Fruit fly (Drosophila melanogaster) whole organism, embryonic: Measurements from ENCODE around the gene TyrRII.

Source experiments
- Atf-2 ChIP-seq: fragments of 200-800 bp; sonication (Bioruptor generic); optimal IDR thresholded peaks from 2 replicates; lab custom pipeline; 2016; ENCODE audit warnings: missing biosample characterization, missing genetic modification characterization
- BEAF-32 ChIP-seq: fragments of 200-800 bp; sonication (Bioruptor generic); optimal IDR thresholded peaks from 3 replicates; lab custom pipeline; 2017; ENCODE audit warnings: missing biosample characterization, missing genetic modification characterization, mild to moderate bottlenecking, moderate library complexity, missing genetic modification reagents
- CG10267 ChIP-seq: fragments of 200-800 bp; sonication (Bioruptor generic); optimal IDR thresholded peaks from 2 replicates; lab custom pipeline; 2018; ENCODE audit warnings: missing biosample characterization, mild to moderate bottlenecking, missing genetic modification characterization, moderate library complexity
- CG10274 ChIP-seq: fragments of 200-800 bp; sonication (Bioruptor generic); optimal IDR thresholded peaks from 3 replicates; lab custom pipeline; 2017; ENCODE audit warnings: missing biosample characterization, mild to moderate bottlenecking, missing genetic modification characterization
- CG10366 ChIP-seq: fragments of 200-800 bp; sonication (Bioruptor generic); IDR thresholded peaks from 2 replicates; pipeline ENCODE4 v1.3.6; 2022; ENCODE audit warnings: missing biosample characterization, missing genetic modification characterization
- CG10565 ChIP-seq: fragments of 200-800 bp; sonication (Bioruptor generic); optimal IDR thresholded peaks from 3 replicates; lab custom pipeline; 2016; ENCODE audit warnings: missing biosample characterization, mild to moderate bottlenecking, missing genetic modification characterization
- CG11093 ChIP-seq: fragments of 200-800 bp; sonication (Bioruptor generic); IDR thresholded peaks from 3 replicates; pipeline ENCODE4 v1.3.6; 2022; ENCODE audit warnings: missing biosample characterization, missing genetic modification characterization
- CG12155 ChIP-seq: fragments of 200-800 bp; sonication (Bioruptor generic); optimal IDR thresholded peaks from 3 replicates; lab custom pipeline; 2016; ENCODE audit warnings: missing biosample characterization, missing genetic modification characterization
- CG12391 ChIP-seq: fragments of 200-800 bp; sonication (Bioruptor generic); optimal IDR thresholded peaks from 3 replicates; lab custom pipeline; 2018; ENCODE audit warnings: missing biosample characterization, mild to moderate bottlenecking, missing genetic modification characterization, moderate library complexity
- CG13424 ChIP-seq: fragments of 200-800 bp; sonication (Bioruptor generic); optimal IDR thresholded peaks from 2 replicates; lab custom pipeline; 2019; ENCODE audit warnings: missing biosample characterization, mild to moderate bottlenecking, missing genetic modification characterization, moderate library complexity
- CG15479 ChIP-seq: fragments of 200-800 bp; sonication (Bioruptor generic); optimal IDR thresholded peaks from 3 replicates; lab custom pipeline; 2019; ENCODE audit warnings: missing biosample characterization, mild to moderate bottlenecking, missing genetic modification characterization, moderate library complexity
- CG17186 ChIP-seq: fragments of 200-800 bp; sonication (Bioruptor generic); optimal IDR thresholded peaks from 3 replicates; lab custom pipeline; 2017; ENCODE audit warnings: missing biosample characterization, missing genetic modification reagents, missing genetic modification characterization
- CG18764 ChIP-seq: fragments of 200-800 bp; sonication (Bioruptor generic); optimal IDR thresholded peaks from 3 replicates; lab custom pipeline; 2016; ENCODE audit warnings: missing biosample characterization, missing genetic modification characterization
- CG2889 ChIP-seq: fragments of 200-800 bp; sonication (Bioruptor generic); IDR thresholded peaks from 3 replicates; pipeline ENCODE4 v1.3.6; 2022; ENCODE audit warnings: missing biosample characterization, missing genetic modification characterization
- CG31388 ChIP-seq: fragments of 200-800 bp; sonication (Bioruptor generic); optimal IDR thresholded peaks from 2 replicates; lab custom pipeline; 2016; ENCODE audit warnings: missing biosample characterization, missing genetic modification characterization
- CG3163 ChIP-seq: fragments of 200-800 bp; sonication (Bioruptor generic); optimal IDR thresholded peaks from 3 replicates; lab custom pipeline; 2016; ENCODE audit warnings: missing biosample characterization, missing genetic modification characterization
- CG6854 ChIP-seq: fragments of 200-800 bp; sonication (Bioruptor generic); optimal IDR thresholded peaks from 3 replicates; lab custom pipeline; 2017; ENCODE audit warnings: missing biosample characterization, mild to moderate bottlenecking, missing genetic modification characterization
- CG7271 ChIP-seq: fragments of 200-800 bp; sonication (Bioruptor generic); optimal IDR thresholded peaks from 2 replicates; lab custom pipeline; 2018; ENCODE audit warnings: missing biosample characterization, mild to moderate bottlenecking, missing genetic modification characterization, moderate library complexity
- CG9876 ChIP-seq: fragments of 200-800 bp; sonication (Bioruptor generic); optimal IDR thresholded peaks from 2 replicates; lab custom pipeline; 2016; ENCODE audit warnings: missing biosample characterization, missing genetic modification characterization
- CoRest ChIP-seq: fragments of 200-800 bp; sonication (Bioruptor generic); optimal IDR thresholded peaks from 3 replicates; lab custom pipeline; 2018; ENCODE audit warnings: missing biosample characterization, mild to moderate bottlenecking, missing genetic modification characterization, moderate library complexity
- E2f2 ChIP-seq: fragments of 200-800 bp; sonication (Bioruptor generic); IDR thresholded peaks from 2 replicates; pipeline ENCODE4 v1.3.6; 2022; ENCODE audit warnings: missing biosample characterization, missing genetic modification characterization
- Eip74EF ChIP-seq, 2 experiments: fragments of 200-800 bp in 1 of 2; fragments of >200 bp in 1 of 2; sonication (Bioruptor generic) in 1 of 2; optimal IDR thresholded peaks; 2 replicates each; lab custom pipeline; 2017 to 2019; ENCODE audit warnings: missing biosample characterization in 2 of 2, missing genetic modification characterization in 2 of 2, mild to moderate bottlenecking in 1 of 2, moderate library complexity in 1 of 2
- Hmx ChIP-seq: fragments of 200-800 bp; sonication (Bioruptor generic); optimal IDR thresholded peaks from 2 replicates; lab custom pipeline; 2016; ENCODE audit warnings: missing biosample characterization, missing genetic modification characterization
- Jarid2 ChIP-seq: fragments of 200-800 bp; sonication (Bioruptor generic); optimal IDR thresholded peaks from 3 replicates; lab custom pipeline; 2017; ENCODE audit warnings: mild to moderate bottlenecking, missing biosample characterization, missing genetic modification reagents, missing genetic modification characterization
- Kr ChIP-seq: fragments of 200-800 bp; sonication (Bioruptor generic); optimal IDR thresholded peaks from 2 replicates; lab custom pipeline; 2017; ENCODE audit warnings: missing biosample characterization, mild to moderate bottlenecking, missing genetic modification characterization
- Max ChIP-seq: fragments of 200-800 bp; sonication (Bioruptor generic); optimal IDR thresholded peaks from 2 replicates; lab custom pipeline; 2016; ENCODE audit warnings: missing biosample characterization, mild to moderate bottlenecking, missing genetic modification characterization
- Mes4 ChIP-seq: fragments of 200-800 bp; sonication (Bioruptor generic); optimal IDR thresholded peaks from 2 replicates; lab custom pipeline; 2016; ENCODE audit warnings: missing biosample characterization, missing genetic modification characterization
- Mrtf ChIP-seq: fragments of 200-800 bp; sonication (Bioruptor generic); IDR thresholded peaks from 3 replicates; pipeline ENCODE4 v1.3.6; 2022; ENCODE audit warnings: missing biosample characterization, missing genetic modification characterization
- Nf-YA ChIP-seq: fragments of 200-800 bp; sonication (Bioruptor generic); IDR thresholded peaks from 2 replicates; pipeline ENCODE4 v1.3.6; 2022; ENCODE audit warnings: missing biosample characterization, missing genetic modification characterization
- Sox102F ChIP-seq: fragments of 200-800 bp; sonication (Bioruptor generic); optimal IDR thresholded peaks from 2 replicates; lab custom pipeline; 2018; ENCODE audit warnings: missing biosample characterization, mild to moderate bottlenecking, missing genetic modification characterization, moderate library complexity
- Sry-β ChIP-seq: fragments of 200-800 bp; sonication (Bioruptor generic); optimal IDR thresholded peaks from 2 replicates; lab custom pipeline; 2018; ENCODE audit warnings: missing biosample characterization, mild to moderate bottlenecking, missing genetic modification characterization, moderate library complexity
- ash1 ChIP-seq: fragments of 200-800 bp; sonication (Bioruptor generic); optimal IDR thresholded peaks from 2 replicates; lab custom pipeline; 2018; ENCODE audit warnings: missing biosample characterization, mild to moderate bottlenecking, missing genetic modification characterization
- crc ChIP-seq: fragments of 200-800 bp; sonication (Bioruptor generic); optimal IDR thresholded peaks from 2 replicates; lab custom pipeline; 2016; ENCODE audit warnings: missing biosample characterization, missing genetic modification characterization
- crol ChIP-seq: fragments of 200-800 bp; sonication (Bioruptor generic); IDR thresholded peaks from 2 replicates; pipeline ENCODE4 v1.3.6; 2022; ENCODE audit warnings: missing biosample characterization, missing genetic modification characterization
- gcm2 ChIP-seq: fragments of 200-800 bp; sonication (Bioruptor generic); optimal IDR thresholded peaks from 2 replicates; lab custom pipeline; 2016; ENCODE audit warnings: missing biosample characterization, missing genetic modification characterization
- kay ChIP-seq: fragments of 200-800 bp; sonication (Bioruptor generic); optimal IDR thresholded peaks from 2 replicates; lab custom pipeline; 2016; ENCODE audit warnings: missing biosample characterization, missing genetic modification characterization
- nerfin-1 ChIP-seq: fragments of 200-800 bp; sonication (Bioruptor generic); optimal IDR thresholded peaks from 3 replicates; lab custom pipeline; 2019; ENCODE audit warnings: missing biosample characterization, mild to moderate bottlenecking, missing genetic modification characterization, moderate library complexity
- pho ChIP-seq: fragments of 200-800 bp; sonication (Bioruptor generic); optimal IDR thresholded peaks from 2 replicates; lab custom pipeline; 2016; ENCODE audit warnings: missing biosample characterization, missing genetic modification characterization
- sd ChIP-seq: fragments of 200-800 bp; sonication (Bioruptor generic); optimal IDR thresholded peaks from 3 replicates; lab custom pipeline; 2018; ENCODE audit warnings: missing biosample characterization, mild to moderate bottlenecking, missing genetic modification characterization, moderate library complexity
- slbo ChIP-seq: fragments of 200-800 bp; sonication (Bioruptor generic); IDR thresholded peaks from 2 replicates; pipeline ENCODE4 v1.3.6; 2022; ENCODE audit warnings: missing biosample characterization, missing genetic modification characterization
- stwl ChIP-seq: fragments of 200-800 bp; sonication (Bioruptor generic); optimal IDR thresholded peaks from 3 replicates; lab custom pipeline; 2018; ENCODE audit warnings: missing biosample characterization, mild to moderate bottlenecking, missing genetic modification characterization, moderate library complexity
- tio ChIP-seq: fragments of 200-800 bp; sonication (Bioruptor generic); optimal IDR thresholded peaks from 2 replicates; lab custom pipeline; 2017; ENCODE audit warnings: missing biosample characterization, missing genetic modification characterization, inconsistent platforms
- trem ChIP-seq: fragments of 200-800 bp; optimal IDR thresholded peaks from 3 replicates; lab custom pipeline; 2019; ENCODE audit warnings: missing biosample characterization, mild to moderate bottlenecking, missing genetic modification characterization, moderate library complexity
- tup ChIP-seq: fragments of 200-800 bp; sonication (Bioruptor generic); optimal IDR thresholded peaks from 2 replicates; lab custom pipeline; 2016; ENCODE audit warnings: missing biosample characterization, mild to moderate bottlenecking, missing genetic modification characterization, moderate library complexity
- tx ChIP-seq: fragments of 200-800 bp; sonication (Bioruptor generic); optimal IDR thresholded peaks from 2 replicates; lab custom pipeline; 2016; ENCODE audit warnings: missing biosample characterization, missing genetic modification characterization
- usp ChIP-seq: fragments of >200 bp; optimal IDR thresholded peaks from 2 replicates; lab custom pipeline; 2017; ENCODE audit warnings: missing biosample characterization, missing genetic modification characterization
- vfl ChIP-seq: fragments of 200-800 bp; sonication (Bioruptor generic); optimal IDR thresholded peaks from 2 replicates; lab custom pipeline; 2016; ENCODE audit warnings: missing biosample characterization, missing genetic modification characterization
- vvl ChIP-seq: fragments of 200-800 bp; sonication (Bioruptor generic); IDR thresholded peaks from 2 replicates; pipeline ENCODE4 v1.3.6; 2022; ENCODE audit warnings: missing biosample characterization, missing genetic modification characterization
- zfh1 ChIP-seq: fragments of 200-800 bp; sonication (Bioruptor generic); IDR thresholded peaks from 3 replicates; pipeline ENCODE4 v1.3.6; 2022; ENCODE audit warnings: missing biosample characterization, missing genetic modification characterization

TyrRII gene

DNA sequence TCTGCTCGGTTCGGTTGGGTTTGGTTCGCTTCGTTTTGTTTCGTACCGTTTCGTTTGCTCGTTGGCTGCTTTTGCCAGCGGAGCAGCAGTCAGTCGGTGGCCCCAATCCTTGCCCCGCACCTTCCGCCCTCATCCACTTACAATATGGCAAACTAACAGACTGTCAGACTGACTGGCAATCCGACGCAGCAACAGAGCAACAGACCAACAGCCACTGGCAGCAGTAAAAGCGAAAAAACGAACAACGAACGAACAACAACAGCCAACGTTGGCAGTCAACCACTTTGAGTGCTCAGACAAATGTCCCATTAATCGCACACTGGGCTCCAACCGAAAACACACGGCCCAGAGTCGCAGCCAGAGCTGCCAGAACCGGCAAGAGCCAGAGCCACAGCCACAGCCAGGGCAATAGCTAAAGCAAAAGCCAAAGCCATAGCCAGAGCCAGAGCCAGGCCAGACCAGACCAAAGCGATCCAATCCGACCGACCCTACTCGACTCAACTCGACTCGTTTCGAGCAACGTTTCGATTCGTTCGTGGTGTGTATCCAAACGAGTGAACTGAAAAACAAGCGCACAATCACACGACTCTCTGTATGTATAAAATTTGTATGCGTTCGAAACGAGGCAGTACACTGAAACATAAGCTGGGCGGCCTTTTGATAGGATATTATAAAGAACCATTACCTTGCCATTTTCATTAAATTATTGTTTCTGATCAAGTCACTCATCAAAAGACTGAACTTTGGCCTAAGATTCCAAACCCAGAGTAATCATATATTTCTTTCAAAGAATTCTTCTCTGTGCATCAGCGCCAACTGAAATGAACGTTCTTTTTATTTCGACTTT is 32.5 kb upstream of the TyrRII start (continued):
- peak; percentile 99 for TF ChIP-seq vvl (GFP tag; lab: Robert Waterston, UW)
- peak; percentile 98 for TF ChIP-seq CG11093 (GFP tag; lab: Robert Waterston, UW)
- TF ChIP-seq CG10267 = peak; percentile 95
- peak; percentile 69 for TF ChIP-seq stwl (tag; lab: Kevin White, UChicago)
- peak; percentile 99 for TF ChIP-seq CG12391 (tag; lab: Kevin White, UChicago)
- TF ChIP-seq zfh1 = peak; percentile 99
- peak; percentile 93 for TF ChIP-seq CG3163
- TF ChIP-seq CG18764 (GFP tag; lab: Kevin White, UChicago) = peak; percentile 99
- TF ChIP-seq CG31388 = peak; percentile 97
- peak; percentile 100 for TF ChIP-seq tio
- TF ChIP-seq trem (tag; lab: Kevin White, UChicago) = peak; percentile 96
- peak; percentile 99 for TF ChIP-seq Mrtf (GFP tag; lab: Robert Waterston, UW)
- peak; percentile 2 for TF ChIP-seq CG15479 (GFP tag; lab: Kevin White, UChicago)
- TF ChIP-seq CG6854 (GFP tag; lab: Kevin White, UChicago) = peak; percentile 98
- peak; percentile 91 for TF ChIP-seq CG7271 (tag; lab: Kevin White, UChicago)
- peak; percentile 99 for TF ChIP-seq crc
- peak; percentile 99 for TF ChIP-seq Mes4
- peak; percentile 98 for TF ChIP-seq CG9876 (GFP tag; lab: Kevin White, UChicago)
- peak; percentile 98 for TF ChIP-seq vfl (GFP tag; lab: Kevin White, UChicago)
- peak; percentile 99 for TF ChIP-seq pho (GFP tag; lab: Kevin White, UChicago)
- peak; percentile 94 for TF ChIP-seq nerfin-1
- TF ChIP-seq BEAF-32 (GFP tag; lab: Kevin White, UChicago) = peak; percentile 28
- peak; percentile 99 for TF ChIP-seq slbo
- TF ChIP-seq CG10274 (GFP tag; lab: Kevin White, UChicago) = peak; percentile 93
- TF ChIP-seq Atf-2 (GFP tag; lab: Kevin White, UChicago) = peak; percentile 99
- TF ChIP-seq crol (GFP tag; lab: Robert Waterston, UW) = peak; percentile 92
- peak; percentile 72 for TF ChIP-seq Sry-β (GFP tag; lab: Kevin White, UChicago)
- TF ChIP-seq Sox102F = peak; percentile 99
- peak; percentile 97 for TF ChIP-seq CG13424 (tag; lab: Kevin White, UChicago)
- TF ChIP-seq Kr (GFP tag; lab: Kevin White, UChicago) = peak; percentile 19
- peak; percentile 99 for TF ChIP-seq kay (GFP tag; lab: Kevin White, UChicago)
- peak in 1 of 2 experiments; percentile 98 for TF ChIP-seq Eip74EF (GFP tag; optimal IDR thresholded peaks at IDR 0.05; lab: Kevin White, UChicago)
- peak; percentile 99 for TF ChIP-seq tx (GFP tag; lab: Kevin White, UChicago)
- peak; percentile 92 for TF ChIP-seq CG17186 (GFP tag; lab: Kevin White, UChicago)
- peak; percentile 98 for TF ChIP-seq tup (GFP tag; lab: Kevin White, UChicago)
- TF ChIP-seq ash1 = peak; percentile 80
- TF ChIP-seq sd (tag; lab: Kevin White, UChicago) = peak; percentile 95
- peak; percentile 98 for TF ChIP-seq CG12155
- peak; percentile 99 for TF ChIP-seq CG10366
- TF ChIP-seq Max (GFP tag; lab: Kevin White, UChicago) = peak; percentile 99
- TF ChIP-seq CG10565 (GFP tag; lab: Kevin White, UChicago) = peak; percentile 98
- peak; percentile 99 for TF ChIP-seq CoRest
- TF ChIP-seq CG2889 (GFP tag; lab: Robert Waterston, UW) = peak; percentile 99
- peak; percentile 98 for TF ChIP-seq Nf-YA (GFP tag; lab: Robert Waterston, UW)
- TF ChIP-seq Jarid2 (GFP tag; lab: Kevin White, UChicago) = peak; percentile 93
- peak; percentile 94 for TF ChIP-seq Hmx (GFP tag; lab: Kevin White, UChicago)
- peak; percentile 99 for TF ChIP-seq gcm2
- no peak for TF ChIP-seq usp (GFP tag; lab: Kevin White, UChicago)
- peak; percentile 89 for TF ChIP-seq E2f2
